Fruit fly (Drosophila melanogaster) ovary, adult (tissue): ENCODE measurements around the gene CG13716.
A peak's percentile ranks its signal among the peaks of the same experiment; 100 is the strongest.

Experiments used
- CG17801 ChIP-seq: fragments of 200-800 bp; optimal IDR thresholded peaks from 2 replicates; lab custom pipeline; 2019; ENCODE audit warnings: missing biosample characterization, mild to moderate bottlenecking, missing genetic modification characterization, moderate library complexity; ENCODE audit not compliant: partially characterized antibody

CG13716 gene

dm6 chr3L:4618865-4619496, 15.6 kb downstream of the CG13716 start:
- TF ChIP-seq CG17801 (GFP tag; lab: Kevin White, UChicago), result no peak

dm6 chr3L:4615064-4615463, 19.5 kb downstream of the CG13716 start:
- TF ChIP-seq CG17801 (GFP tag; lab: Kevin White, UChicago), result no peak

dm6 chr3L:4613846-4614247, 20.7 kb downstream of the CG13716 start:
- TF ChIP-seq CG17801 (GFP tag; lab: Kevin White, UChicago), result no peak

dm6 chr3L:4613083-4613482, 21.5 kb downstream of the CG13716 start:
- peak; percentile 73 for TF ChIP-seq CG17801 (GFP tag; lab: Kevin White, UChicago)

dm6 chr3L:4611311-4611710, 23.3 kb downstream of the CG13716 start:
- no peak for TF ChIP-seq CG17801 (GFP tag; lab: Kevin White, UChicago)

dm6 chr3L:4607653-4608052, 26.9 kb downstream of the CG13716 start:
- TF ChIP-seq CG17801 (GFP tag; lab: Kevin White, UChicago), result no peak

dm6 chr3L:4606739-4607428, 27.7 kb downstream of the CG13716 start:
- no peak for TF ChIP-seq CG17801 (GFP tag; lab: Kevin White, UChicago)

dm6 chr3L:4603439-4603838, 31.1 kb downstream of the CG13716 start:
- no peak for TF ChIP-seq CG17801 (GFP tag; lab: Kevin White, UChicago)

- TF ChIP-seq CG17801 (GFP tag; lab: Kevin White, UChicago), result no peak
Measured at dm6 chr3L:4602333-4602732, 32.3 kb downstream of the CG13716 start.

dm6 chr3L:4599747-4600146, 34.8 kb downstream of the CG13716 start:
- no peak for TF ChIP-seq CG17801 (GFP tag; lab: Kevin White, UChicago)

dm6 chr3L:4590051-4590450, 44.5 kb downstream of the CG13716 start:
- TF ChIP-seq CG17801 (GFP tag; lab: Kevin White, UChicago), result no peak
